Worm (Caenorhabditis elegans) whole organism, midembryonic: Measurements from ENCODE around the gene K09C4.7.

Source experiments
- T22C8.4 ChIP-seq: fragments of 200-800 bp; sonication (Bioruptor generic); IDR thresholded peaks from 2 replicates; pipeline ENCODE4 v1.3.6; 2022; ENCODE audit warnings: missing genetic modification characterization, missing compliant biosample characterization
- cog-1 ChIP-seq: sonication (generic microtip); optimal IDR thresholded peaks from 2 replicates; lab custom pipeline; 2016; ENCODE audit warnings: missing genetic modification characterization, missing compliant biosample characterization
- flt-1 ChIP-seq: fragments of 200-800 bp; sonication (Bioruptor generic); IDR thresholded peaks from 2 replicates; pipeline ENCODE4 v1.3.6; 2022; ENCODE audit warnings: missing genetic modification characterization, missing compliant biosample characterization
- klf-2 ChIP-seq: fragments of 200-800 bp; sonication (Bioruptor generic); conservative IDR thresholded peaks from 2 replicates; pipeline ENCODE4 v1.3.6; 2022; ENCODE audit warnings: missing genetic modification reagents, missing genetic modification characterization, missing compliant biosample characterization
- med-1 ChIP-seq: sonication (generic microtip); optimal IDR thresholded peaks from 2 replicates; lab custom pipeline; 2017; ENCODE audit warnings: missing genetic modification characterization, mild to moderate bottlenecking, missing compliant biosample characterization, antibody characterized with exemption, missing genetic modification reagents; ENCODE audit not compliant: insufficient read depth
- ref-1 ChIP-seq: fragments of 200-800 bp; sonication (Bioruptor generic); conservative IDR thresholded peaks from 2 replicates; pipeline ENCODE4 v1.3.6; 2022; ENCODE audit warnings: missing genetic modification reagents, missing genetic modification characterization, missing compliant biosample characterization
- tab-1 ChIP-seq: fragments of 200-800 bp; sonication (Bioruptor generic); IDR thresholded peaks from 2 replicates; pipeline ENCODE4 v1.3.6; 2022; ENCODE audit warnings: missing genetic modification characterization, missing compliant biosample characterization
- ztf-23 ChIP-seq: fragments of 200-800 bp; sonication (Bioruptor generic); IDR thresholded peaks from 2 replicates; pipeline ENCODE4 v1.3.6; 2022; ENCODE audit warnings: missing genetic modification reagents, missing genetic modification characterization, missing compliant biosample characterization
- ztf-29 ChIP-seq: fragments of 200-800 bp; sonication (Bioruptor generic); IDR thresholded peaks from 2 replicates; pipeline ENCODE4 v1.3.6; 2022; ENCODE audit warnings: missing genetic modification reagents, missing genetic modification characterization, missing compliant biosample characterization

Gene K09C4.7

DNA sequence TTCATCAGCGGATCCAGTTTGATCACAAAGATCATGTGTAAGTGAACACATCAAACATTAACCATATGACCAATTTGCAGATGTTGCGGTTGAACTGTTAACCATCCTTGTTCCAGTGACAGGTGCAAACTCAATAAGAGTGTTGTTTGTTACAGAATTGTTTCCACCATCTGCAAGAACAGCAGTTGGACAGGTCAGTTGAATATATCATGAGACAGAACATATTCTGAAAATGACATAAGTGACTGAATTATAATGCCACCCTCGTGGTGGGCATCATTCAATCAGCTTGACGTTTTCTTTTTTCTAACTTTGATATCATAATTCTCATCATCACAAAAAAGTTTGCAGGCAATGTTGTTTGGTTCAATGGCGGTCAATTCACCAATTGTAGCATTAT is 27.9 kb downstream of the K09C4.7 start:
- TF ChIP-seq tab-1: no peak
- no peak for TF ChIP-seq cog-1 (tag; lab: Kevin White, UChicago)
- TF ChIP-seq ztf-23 (GFP tag; lab: Robert Waterston, UW): no peak
- no peak for TF ChIP-seq flt-1 (GFP tag; lab: Robert Waterston, UW)
- no peak for TF ChIP-seq ref-1 (GFP tag; lab: Robert Waterston, UW)
- TF ChIP-seq klf-2 (GFP tag; lab: Robert Waterston, UW): no peak
- no peak for TF ChIP-seq T22C8.4 (GFP tag; lab: Robert Waterston, UW)
- no peak for TF ChIP-seq ztf-29 (GFP tag; lab: Robert Waterston, UW)
- TF ChIP-seq med-1 (GFP tag; lab: Kevin White, UChicago): no peak

- TF ChIP-seq T22C8.4 (GFP tag; lab: Robert Waterston, UW): no peak
- no peak for TF ChIP-seq klf-2 (GFP tag; lab: Robert Waterston, UW)
- TF ChIP-seq cog-1 (tag; lab: Kevin White, UChicago): no peak
- TF ChIP-seq flt-1 (GFP tag; lab: Robert Waterston, UW): no peak
- no peak for TF ChIP-seq ztf-23 (GFP tag; lab: Robert Waterston, UW)
- no peak for TF ChIP-seq ztf-29 (GFP tag; lab: Robert Waterston, UW)
- no peak for TF ChIP-seq tab-1
- TF ChIP-seq med-1 (GFP tag; lab: Kevin White, UChicago): no peak
- no peak for TF ChIP-seq ref-1 (GFP tag; lab: Robert Waterston, UW)
Measured at ce11 chrX:3301770-3302169, 29.1 kb downstream of the K09C4.7 start, which contains the start of gene F11D5.5. F11D5.5 (plus strand) TSS chrX:3302070.

ce11 chrX:3304068-3304467 is 31.4 kb downstream of the K09C4.7 start, which contains the start of gene F11D5.7:
F11D5.7 (plus strand) TSS chrX:3304368.
- TF ChIP-seq tab-1 (no peak), cog-1 (tag; lab: Kevin White, UChicago) (no peak), ref-1 (GFP tag; lab: Robert Waterston, UW) (no peak), ztf-23 (GFP tag; lab: Robert Waterston, UW) (no peak), med-1 (GFP tag; lab: Kevin White, UChicago) (no peak), klf-2 (GFP tag; lab: Robert Waterston, UW) (no peak), ztf-29 (GFP tag; lab: Robert Waterston, UW) (no peak), flt-1 (GFP tag; lab: Robert Waterston, UW) (no peak), T22C8.4 (GFP tag; lab: Robert Waterston, UW) (no peak)

ce11 chrX:3306594-3307296 is 34.1 kb downstream of the K09C4.7 start:
- no peak for TF ChIP-seq cog-1 (tag; lab: Kevin White, UChicago)
- TF ChIP-seq klf-2 (GFP tag; lab: Robert Waterston, UW): no peak
- TF ChIP-seq ztf-23 (GFP tag; lab: Robert Waterston, UW): no peak
- TF ChIP-seq med-1 (GFP tag; lab: Kevin White, UChicago): no peak
- TF ChIP-seq T22C8.4 (GFP tag; lab: Robert Waterston, UW): no peak
- TF ChIP-seq flt-1 (GFP tag; lab: Robert Waterston, UW): no peak
- TF ChIP-seq tab-1: no peak
- no peak for TF ChIP-seq ztf-29 (GFP tag; lab: Robert Waterston, UW)
- no peak for TF ChIP-seq ref-1 (GFP tag; lab: Robert Waterston, UW)

DNA sequence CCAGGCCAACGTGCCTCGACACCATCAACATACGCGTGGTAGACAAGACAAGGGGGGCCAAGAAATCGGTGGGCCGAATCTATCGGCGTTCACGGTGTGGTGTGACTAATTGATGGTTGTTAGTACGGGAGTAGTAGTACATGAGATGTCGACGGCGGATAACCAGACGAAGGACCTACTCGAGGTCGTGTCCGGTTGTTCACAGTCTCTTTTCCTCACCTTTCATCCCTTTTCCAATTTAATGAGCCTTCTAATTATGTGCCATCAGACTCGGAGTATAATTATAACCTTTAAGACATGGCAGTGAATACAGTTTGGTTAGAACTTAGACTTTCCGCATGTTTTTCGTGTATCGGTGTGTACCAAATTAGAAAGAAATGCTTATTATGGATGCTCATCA is 38.0 kb downstream of the K09C4.7 start:
- no peak for TF ChIP-seq T22C8.4 (GFP tag; lab: Robert Waterston, UW)
- no peak for TF ChIP-seq tab-1
- no peak for TF ChIP-seq ref-1 (GFP tag; lab: Robert Waterston, UW)
- TF ChIP-seq ztf-29 (GFP tag; lab: Robert Waterston, UW): no peak
- TF ChIP-seq flt-1 (GFP tag; lab: Robert Waterston, UW): no peak
- no peak for TF ChIP-seq med-1 (GFP tag; lab: Kevin White, UChicago)
- TF ChIP-seq ztf-23 (GFP tag; lab: Robert Waterston, UW): no peak
- TF ChIP-seq klf-2 (GFP tag; lab: Robert Waterston, UW): no peak
- TF ChIP-seq cog-1 (tag; lab: Kevin White, UChicago): no peak

DNA sequence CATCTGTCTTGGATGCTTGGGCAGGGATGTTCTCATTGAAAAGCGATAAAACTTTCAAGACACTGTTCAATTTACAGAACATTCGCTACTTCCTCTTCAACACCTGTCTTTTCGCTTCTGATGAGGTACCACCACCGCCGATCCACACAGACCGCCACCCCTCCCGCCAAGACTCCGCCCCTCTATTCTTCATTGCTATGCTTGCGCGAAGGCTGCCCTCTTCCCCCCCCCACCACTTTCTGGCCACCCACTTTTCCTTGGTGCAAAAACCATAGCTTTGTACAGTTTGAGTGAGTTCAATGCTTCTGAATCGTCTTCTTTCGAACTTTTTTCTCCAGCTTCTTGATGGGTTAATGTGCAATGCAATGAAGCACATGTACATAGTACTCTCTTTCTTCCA is 41.3 kb downstream of the K09C4.7 start:
- peak; percentile 64 for TF ChIP-seq flt-1 (GFP tag; lab: Robert Waterston, UW)
- no peak for TF ChIP-seq klf-2 (GFP tag; lab: Robert Waterston, UW)

- TF ChIP-seq cog-1 (tag; lab: Kevin White, UChicago): no peak
- no peak for TF ChIP-seq ztf-23 (GFP tag; lab: Robert Waterston, UW)
- no peak for TF ChIP-seq ztf-29 (GFP tag; lab: Robert Waterston, UW)
Measured at ce11 chrX:3315014-3315413, 42.3 kb downstream of the K09C4.7 start, which contains the start of gene ddr-2. ddr-2 (plus strand) TSS chrX:3315314.

ce11 chrX:3315891-3316657 is 43.4 kb downstream of the K09C4.7 start:
- no peak for TF ChIP-seq klf-2 (GFP tag; lab: Robert Waterston, UW)
- TF ChIP-seq ref-1 (GFP tag; lab: Robert Waterston, UW): no peak
- no peak for TF ChIP-seq cog-1 (tag; lab: Kevin White, UChicago)
- TF ChIP-seq T22C8.4 (GFP tag; lab: Robert Waterston, UW): no peak
- TF ChIP-seq flt-1 (GFP tag; lab: Robert Waterston, UW): no peak
- no peak for TF ChIP-seq ztf-23 (GFP tag; lab: Robert Waterston, UW)
- no peak for TF ChIP-seq tab-1
- TF ChIP-seq ztf-29 (GFP tag; lab: Robert Waterston, UW): no peak
- TF ChIP-seq med-1 (GFP tag; lab: Kevin White, UChicago): no peak

DNA sequence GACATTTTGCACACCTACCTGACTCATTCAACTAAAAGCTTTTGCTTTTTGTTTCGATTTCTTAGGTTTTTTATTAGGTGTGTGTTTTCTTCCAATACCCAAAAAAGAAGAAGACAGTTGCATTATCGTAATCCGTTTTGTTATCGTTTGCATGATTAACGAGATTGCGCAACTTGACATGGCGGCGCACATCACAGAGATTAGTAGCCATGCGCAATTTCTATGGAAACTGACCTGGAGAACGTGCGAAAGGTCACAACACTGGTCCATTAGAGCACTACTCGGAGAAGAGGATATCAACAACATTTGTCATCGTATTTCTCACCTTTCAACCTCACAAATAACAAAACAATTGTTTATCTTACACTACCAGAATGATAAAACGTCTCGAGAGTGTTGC is 44.1 kb downstream of the K09C4.7 start:
- TF ChIP-seq ztf-23 (GFP tag; lab: Robert Waterston, UW): no peak
- TF ChIP-seq ztf-29 (GFP tag; lab: Robert Waterston, UW): no peak
- no peak for TF ChIP-seq tab-1
- TF ChIP-seq med-1 (GFP tag; lab: Kevin White, UChicago): no peak
- TF ChIP-seq flt-1 (GFP tag; lab: Robert Waterston, UW): no peak
- TF ChIP-seq cog-1 (tag; lab: Kevin White, UChicago): no peak
